Fruit fly (Drosophila melanogaster) whole organism, wandering third instar larva: ENCODE results near the gene CG1999.

Experiments used
- GATAd ChIP-seq: sonication (Bioruptor generic); optimal IDR thresholded peaks from 2 replicates; lab custom pipeline; 2016; ENCODE audit warnings: missing biosample characterization, missing genetic modification characterization
- Hr83 ChIP-seq: fragments of 200-300 bp; sonication (Bioruptor generic); optimal IDR thresholded peaks from 2 replicates; lab custom pipeline; 2016; ENCODE audit warnings: missing biosample characterization, mild to moderate bottlenecking, missing genetic modification characterization, moderate library complexity; ENCODE audit not compliant: poor library complexity, severe bottlenecking
- br ChIP-seq: fragments of 200-800 bp; sonication (Bioruptor generic); optimal IDR thresholded peaks from 2 replicates; lab custom pipeline; 2016; ENCODE audit warnings: missing biosample characterization, missing genetic modification characterization
- brk ChIP-seq: fragments of 200-800 bp; sonication (Bioruptor generic); optimal IDR thresholded peaks from 2 replicates; lab custom pipeline; 2016; ENCODE audit warnings: missing biosample characterization, mild to moderate bottlenecking, missing genetic modification characterization
- dl ChIP-seq, 2 experiments: fragments of 175-275, 200-275 bp in 1 of 2; fragments of 200-275 bp in 1 of 2; sonication (Bioruptor generic); optimal IDR thresholded peaks; lab custom pipeline; 2018; ENCODE audit warnings: mild to moderate bottlenecking in 2 of 2, missing biosample characterization in 2 of 2, missing genetic modification characterization in 2 of 2, moderate library complexity in 2 of 2; ENCODE audit not compliant: partially characterized antibody in 2 of 2, insufficient read depth in 1 of 2
- psq ChIP-seq: fragments of 200-800 bp; sonication (Bioruptor generic); optimal IDR thresholded peaks from 3 replicates; lab custom pipeline; 2017; ENCODE audit warnings: missing biosample characterization, mild to moderate bottlenecking, missing genetic modification characterization, moderate library complexity
- woc ChIP-seq: sonication (Bioruptor generic); optimal IDR thresholded peaks from 2 replicates; lab custom pipeline; 2016; ENCODE audit warnings: missing biosample characterization, mild to moderate bottlenecking, missing genetic modification characterization

The CG1999 gene

dm6 chrX:7406908-7407307 lies 48.3 kb downstream of the CG1999 start, which contains the start of gene CG32727:
Gene CG32727 (plus strand): TSS chrX:7407208.
- TF ChIP-seq dl (GFP tag; optimal IDR thresholded peaks at IDR 0.05; lab: Kevin White, UChicago; ENCODE audit: insufficient read depth in 1 of 2, partially characterized antibody in 2 of 2) (no peak), GATAd (GFP tag; lab: Kevin White, UChicago) (no peak), woc (GFP tag; lab: Kevin White, UChicago) (no peak), brk (no peak), psq (GFP tag; lab: Kevin White, UChicago) (no peak), br (GFP tag; lab: Kevin White, UChicago) (no peak), Hr83 (GFP tag; lab: Kevin White, UChicago) (no peak)
